Worm (Caenorhabditis elegans) whole organism, young adult: ENCODE results near the gene srw-1.

Experiments
- D2030.7 ChIP-seq: fragments of 200-800 bp; sonication (Bioruptor generic); IDR thresholded peaks from 2 replicates; pipeline ENCODE4 v1.3.6; 2022; ENCODE audit warnings: missing genetic modification reagents, missing genetic modification characterization, missing compliant biosample characterization
- F10E7.11 ChIP-seq: sonication (generic microtip); optimal IDR thresholded peaks from 2 replicates; lab custom pipeline; 2017; ENCODE audit warnings: mild to moderate bottlenecking, missing genetic modification characterization, moderate library complexity, missing compliant biosample characterization
- F22D6.2 ChIP-seq: sonication (generic microtip); optimal IDR thresholded peaks from 2 replicates; lab custom pipeline; 2016; ENCODE audit warnings: mild to moderate bottlenecking, missing genetic modification characterization, missing compliant biosample characterization
- F37B4.10 ChIP-seq: fragments of 200-800 bp; sonication (Bioruptor generic); IDR thresholded peaks from 2 replicates; pipeline ENCODE4 v1.3.6; 2022; ENCODE audit warnings: missing genetic modification characterization, missing compliant biosample characterization
- F39B2.1 ChIP-seq: fragments of 200-800 bp; sonication (Bioruptor generic); IDR thresholded peaks from 2 replicates; pipeline ENCODE4 v1.3.6; 2022; ENCODE audit warnings: missing genetic modification reagents, missing genetic modification characterization, missing compliant biosample characterization
- F52B5.7 ChIP-seq: sonication (generic microtip); optimal IDR thresholded peaks from 2 replicates; lab custom pipeline; 2016; ENCODE audit warnings: mild to moderate bottlenecking, missing genetic modification characterization, missing compliant biosample characterization
- F55B11.4 ChIP-seq: sonication (generic microtip); optimal IDR thresholded peaks from 2 replicates; lab custom pipeline; 2016; ENCODE audit warnings: missing compliant biosample characterization, missing genetic modification characterization, borderline replicate concordance; ENCODE audit not compliant: insufficient read depth
- F57C9.4 ChIP-seq: sonication (generic microtip); optimal IDR thresholded peaks from 2 replicates; lab custom pipeline; 2017; ENCODE audit warnings: mild to moderate bottlenecking, missing genetic modification characterization, missing compliant biosample characterization
- T26A5.8 ChIP-seq: sonication (generic microtip); optimal IDR thresholded peaks from 2 replicates; lab custom pipeline; 2016; ENCODE audit warnings: missing genetic modification characterization, missing compliant biosample characterization
- Y53F4B.3 ChIP-seq: fragments of 200-800 bp; sonication (Bioruptor generic); IDR thresholded peaks from 2 replicates; pipeline ENCODE4 v1.3.6; 2022; ENCODE audit warnings: missing genetic modification reagents, missing genetic modification characterization, missing compliant biosample characterization
- Y56A3A.18 ChIP-seq: fragments of 200-800 bp; sonication (Bioruptor generic); IDR thresholded peaks from 2 replicates; pipeline ENCODE4 v1.3.6; 2022; ENCODE audit warnings: missing genetic modification reagents, missing genetic modification characterization, missing compliant biosample characterization
- Y67H2A.10 ChIP-seq: fragments of 200-800 bp; sonication (Bioruptor generic); conservative IDR thresholded peaks from 2 replicates; pipeline ENCODE4 v1.3.6; 2022; ENCODE audit warnings: missing genetic modification reagents, missing genetic modification characterization, missing compliant biosample characterization
- Y79H2A.3 ChIP-seq: fragments of 200-800 bp; sonication (Bioruptor generic); conservative IDR thresholded peaks from 2 replicates; pipeline ENCODE4 v1.3.6; 2022; ENCODE audit warnings: missing genetic modification reagents, missing genetic modification characterization, missing compliant biosample characterization
- Y95B8A.8 ChIP-seq: fragments of 200-800 bp; sonication (Bioruptor generic); IDR thresholded peaks from 2 replicates; pipeline ENCODE4 v1.3.6; 2022; ENCODE audit warnings: missing genetic modification reagents, missing genetic modification characterization, missing compliant biosample characterization
- ZK185.1 ChIP-seq: sonication (generic microtip); optimal IDR thresholded peaks from 2 replicates; lab custom pipeline; 2016; ENCODE audit warnings: mild to moderate bottlenecking, missing genetic modification characterization, missing compliant biosample characterization; ENCODE audit not compliant: poor library complexity, severe bottlenecking
- ama-1 ChIP-seq, 3 experiments: fragments of 150-350 bp in 1 of 3; sonication (generic microtip) in 2 of 3; optimal IDR thresholded peaks; 2 replicates each; lab custom pipeline; 2014 to 2018; ENCODE audit warnings: missing biosample characterization in 2 of 3, missing genetic modification characterization in 2 of 3, missing genetic modification reagents in 2 of 3
- athp-1 ChIP-seq: sonication (generic microtip); optimal IDR thresholded peaks from 2 replicates; lab custom pipeline; 2017; ENCODE audit warnings: mild to moderate bottlenecking, missing genetic modification characterization, missing compliant biosample characterization
- attf-3 ChIP-seq: fragments of 200-800 bp; sonication (Bioruptor generic); conservative IDR thresholded peaks from 2 replicates; pipeline ENCODE4 v1.3.6; 2022; ENCODE audit warnings: missing genetic modification reagents, missing genetic modification characterization, missing compliant biosample characterization
- attf-5 ChIP-seq: fragments of 200-800 bp; sonication (Bioruptor generic); optimal IDR thresholded peaks from 2 replicates; lab custom pipeline; 2018; ENCODE audit warnings: mild to moderate bottlenecking, missing genetic modification characterization, missing compliant biosample characterization
- attf-6 ChIP-seq: fragments of 200-800 bp; sonication (Bioruptor generic); IDR thresholded peaks from 2 replicates; pipeline ENCODE4 v1.3.6; 2022; ENCODE audit warnings: missing genetic modification reagents, missing genetic modification characterization, missing compliant biosample characterization
- ceh-27 ChIP-seq: fragments of 200-800 bp; sonication (Bioruptor generic); optimal IDR thresholded peaks from 2 replicates; lab custom pipeline; 2018; ENCODE audit warnings: mild to moderate bottlenecking, missing genetic modification characterization, moderate library complexity, missing compliant biosample characterization
- ceh-58 ChIP-seq: fragments of 200-800 bp; sonication (Bioruptor generic); IDR thresholded peaks from 2 replicates; pipeline ENCODE4 v1.3.6; 2022; ENCODE audit warnings: missing genetic modification characterization, missing compliant biosample characterization
- die-1 ChIP-seq: sonication (generic microtip); optimal IDR thresholded peaks from 2 replicates; lab custom pipeline; 2016; ENCODE audit warnings: missing genotype, mild to moderate bottlenecking, missing genetic modification characterization, missing compliant biosample characterization
- dpl-1 ChIP-seq: fragments of 150-350 bp; optimal IDR thresholded peaks from 2 replicates; lab custom pipeline; 2014; ENCODE audit warnings: missing biosample characterization, missing genetic modification reagents, missing genetic modification characterization
- efl-1 ChIP-seq: fragments of 150-350 bp; optimal IDR thresholded peaks from 2 replicates; lab custom pipeline; 2014; ENCODE audit warnings: missing biosample characterization, missing genetic modification reagents, missing genetic modification characterization
- fkh-3 ChIP-seq: sonication (generic microtip); optimal IDR thresholded peaks from 2 replicates; lab custom pipeline; 2016; ENCODE audit warnings: mild to moderate bottlenecking, missing genetic modification characterization, missing compliant biosample characterization
- hmg-1.2 ChIP-seq: fragments of 200-800 bp; sonication (Bioruptor generic); IDR thresholded peaks from 2 replicates; pipeline ENCODE4 v1.3.6; 2022; ENCODE audit warnings: missing genetic modification reagents, missing genetic modification characterization, missing compliant biosample characterization
- hmg-20 ChIP-seq: fragments of 200-800 bp; sonication (Bioruptor generic); IDR thresholded peaks from 2 replicates; pipeline ENCODE4 v1.3.6; 2022; ENCODE audit warnings: missing genetic modification reagents, missing genetic modification characterization, missing compliant biosample characterization
- hrde-1 ChIP-seq: sonication (generic microtip); optimal IDR thresholded peaks from 2 replicates; lab custom pipeline; 2016; ENCODE audit warnings: missing genetic modification characterization, mild to moderate bottlenecking, missing compliant biosample characterization, moderate library complexity, missing genotype, missing genetic modification reagents, borderline replicate concordance
- hsf-1 ChIP-seq: fragments of 200-800 bp; sonication (Bioruptor generic); IDR thresholded peaks from 2 replicates; pipeline ENCODE4 v1.3.6; 2022; ENCODE audit warnings: missing genetic modification reagents, missing genetic modification characterization, missing compliant biosample characterization
- lin-54 ChIP-seq: fragments of 200-800 bp; sonication (Bioruptor generic); optimal IDR thresholded peaks from 2 replicates; lab custom pipeline; 2018; ENCODE audit warnings: mild to moderate bottlenecking, missing genetic modification characterization, missing compliant biosample characterization
- lsy-27 ChIP-seq: sonication (generic microtip); optimal IDR thresholded peaks from 2 replicates; lab custom pipeline; 2017; ENCODE audit warnings: missing genetic modification characterization, mild to moderate bottlenecking, missing compliant biosample characterization, antibody characterized with exemption, missing genotype, borderline replicate concordance; ENCODE audit not compliant: insufficient read depth
- mes-4 ChIP-seq: sonication (generic microtip); optimal IDR thresholded peaks from 2 replicates; lab custom pipeline; 2016; ENCODE audit warnings: missing genotype, missing genetic modification characterization, missing compliant biosample characterization
- nfya-1 ChIP-seq: sonication (generic microtip); optimal IDR thresholded peaks from 2 replicates; lab custom pipeline; 2017; ENCODE audit warnings: antibody characterized with exemption, missing compliant biosample characterization, missing genetic modification characterization, borderline replicate concordance; ENCODE audit not compliant: insufficient read depth
- nfya-2 ChIP-seq: fragments of 200-800 bp; sonication (Bioruptor generic); IDR thresholded peaks from 2 replicates; pipeline ENCODE4 v1.3.6; 2022; ENCODE audit warnings: missing genetic modification reagents, missing genetic modification characterization, missing compliant biosample characterization
- nhr-90 ChIP-seq: sonication (generic microtip); optimal IDR thresholded peaks from 2 replicates; lab custom pipeline; 2016; ENCODE audit warnings: missing genotype, mild to moderate bottlenecking, missing genetic modification characterization, missing compliant biosample characterization
- pbrm-1 ChIP-seq: fragments of 200-800 bp; sonication (Bioruptor generic); IDR thresholded peaks from 2 replicates; pipeline ENCODE4 v1.3.6; 2022; ENCODE audit warnings: missing genetic modification reagents, missing genetic modification characterization, missing compliant biosample characterization
- rcor-1 ChIP-seq: fragments of 200-800 bp; sonication (Bioruptor generic); IDR thresholded peaks from 2 replicates; pipeline ENCODE4 v1.3.6; 2022; ENCODE audit warnings: missing genetic modification reagents, missing genetic modification characterization, missing compliant biosample characterization
- sdz-38 ChIP-seq: sonication (generic microtip); optimal IDR thresholded peaks from 2 replicates; lab custom pipeline; 2016; ENCODE audit warnings: missing genotype, missing genetic modification characterization, missing compliant biosample characterization
- snpc-1.3 ChIP-seq: sonication (generic microtip); optimal IDR thresholded peaks from 2 replicates; lab custom pipeline; 2017; ENCODE audit warnings: missing genetic modification characterization, mild to moderate bottlenecking, missing compliant biosample characterization, antibody characterized with exemption, moderate library complexity, missing genotype, missing genetic modification reagents; ENCODE audit not compliant: insufficient read depth
- sptf-2 ChIP-seq: fragments of 200-800 bp; sonication (Bioruptor generic); optimal IDR thresholded peaks from 2 replicates; lab custom pipeline; 2018; ENCODE audit warnings: mild to moderate bottlenecking, missing genetic modification characterization, missing compliant biosample characterization
- unc-130 ChIP-seq: sonication (generic microtip); optimal IDR thresholded peaks from 2 replicates; lab custom pipeline; 2016; ENCODE audit warnings: missing genetic modification reagents, missing genetic modification characterization, missing compliant biosample characterization
- unc-62 ChIP-seq: fragments of 150-350 bp; optimal IDR thresholded peaks from 2 replicates; lab custom pipeline; 2014; ENCODE audit warnings: missing biosample characterization, missing genetic modification reagents, missing genetic modification characterization
- zfh-2 ChIP-seq: fragments of 200-800 bp; sonication (Bioruptor generic); conservative IDR thresholded peaks from 2 replicates; pipeline ENCODE4 v1.3.6; 2022; ENCODE audit warnings: missing genetic modification reagents, missing genetic modification characterization, missing compliant biosample characterization
- ztf-25 ChIP-seq: fragments of 200-800 bp; sonication (Bioruptor generic); IDR thresholded peaks from 2 replicates; pipeline ENCODE4 v1.3.6; 2022; ENCODE audit warnings: missing genetic modification reagents, missing genetic modification characterization, missing compliant biosample characterization
- ztf-26 ChIP-seq: sonication (generic microtip); optimal IDR thresholded peaks from 2 replicates; lab custom pipeline; 2017; ENCODE audit warnings: missing genetic modification characterization, missing compliant biosample characterization
- ztf-28 ChIP-seq: fragments of 200-800 bp; sonication (Bioruptor generic); IDR thresholded peaks from 2 replicates; pipeline ENCODE4 v1.3.6; 2022; ENCODE audit warnings: missing genetic modification reagents, missing genetic modification characterization, missing compliant biosample characterization
- ztf-3 ChIP-seq: fragments of 200-800 bp; sonication (Bioruptor generic); optimal IDR thresholded peaks from 2 replicates; lab custom pipeline; 2018; ENCODE audit warnings: mild to moderate bottlenecking, missing genetic modification characterization, missing compliant biosample characterization

Gene srw-1

ce11 chrV:15190903-15191302 lies 7.2 kb upstream of the srw-1 start, which contains the start of gene Y75B12B.11 (continued):
- peak; percentile 95 for TF ChIP-seq mes-4 (tag; lab: Kevin White, UChicago)
- TF ChIP-seq F55B11.4 (tag; lab: Kevin White, UChicago): no peak
- peak; percentile 96 for TF ChIP-seq F37B4.10 (GFP tag; lab: Robert Waterston, UW)
- peak; percentile 82 for TF ChIP-seq F22D6.2
- peak; percentile 98 for TF ChIP-seq T26A5.8 (tag; lab: Kevin White, UChicago)
- TF ChIP-seq hmg-1.2: peak; percentile 85
- TF ChIP-seq rcor-1 (GFP tag; lab: Robert Waterston, UW): peak; percentile 95
- TF ChIP-seq lin-54 (GFP tag; lab: Kevin White, UChicago): peak; percentile 93
- TF ChIP-seq attf-5: peak; percentile 89
- no peak for TF ChIP-seq nfya-1 (tag; lab: Kevin White, UChicago)
- peak; percentile 98 for TF ChIP-seq athp-1 (tag; lab: Kevin White, UChicago)
- TF ChIP-seq nhr-90 (tag; lab: Kevin White, UChicago): peak; percentile 98
- TF ChIP-seq F10E7.11 (tag; lab: Kevin White, UChicago): peak; percentile 76
- TF ChIP-seq unc-130 (GFP tag; lab: Kevin White, UChicago): peak; percentile 92
- no peak for TF ChIP-seq sdz-38 (tag; lab: Kevin White, UChicago)
- TF ChIP-seq pbrm-1: peak; percentile 93
- TF ChIP-seq lsy-27 (tag; lab: Kevin White, UChicago): peak; percentile 83
- TF ChIP-seq zfh-2 (GFP tag; lab: Robert Waterston, UW): peak; percentile 95
- TF ChIP-seq unc-62 (GFP tag; lab: Kevin White, UChicago): no peak
- peak; percentile 98 for TF ChIP-seq Y56A3A.18 (GFP tag; lab: Robert Waterston, UW)
- peak; percentile 96 for TF ChIP-seq ztf-25 (GFP tag; lab: Robert Waterston, UW)
- TF ChIP-seq attf-6: peak; percentile 93
- peak; percentile 46 for TF ChIP-seq ztf-3
- TF ChIP-seq attf-3: peak; percentile 77
- peak; percentile 97 for TF ChIP-seq hrde-1
- peak; percentile 97 for TF ChIP-seq F52B5.7 (tag; lab: Kevin White, UChicago)
- TF ChIP-seq D2030.7 (GFP tag; lab: Robert Waterston, UW): peak; percentile 96
- TF ChIP-seq dpl-1 (GFP tag; lab: Kevin White, UChicago): peak; percentile 49
- peak; percentile 86 for TF ChIP-seq sptf-2 (GFP tag; lab: Kevin White, UChicago)
- TF ChIP-seq F39B2.1: peak; percentile 92
- TF ChIP-seq F57C9.4: peak; percentile 91
- TF ChIP-seq die-1: peak; percentile 98
- peak; percentile 90 for TF ChIP-seq snpc-1.3 (tag; lab: Kevin White, UChicago)
- TF ChIP-seq nfya-2: peak; percentile 90; the same call in 1 of the 2 replicates
- TF ChIP-seq efl-1 (GFP tag; lab: Kevin White, UChicago): peak; percentile 62
- TF ChIP-seq ztf-26 (tag; lab: Kevin White, UChicago): peak; percentile 95
- TF ChIP-seq fkh-3 (tag; lab: Kevin White, UChicago): peak; percentile 93
- TF ChIP-seq ceh-58 (GFP tag; lab: Robert Waterston, UW): peak; percentile 96
- peak; percentile 87 for TF ChIP-seq Y53F4B.3 (GFP tag; lab: Robert Waterston, UW)
- TF ChIP-seq ZK185.1 (tag; lab: Kevin White, UChicago): peak; percentile 90
- peak; percentile 94 for TF ChIP-seq ztf-28 (GFP tag; lab: Robert Waterston, UW)
- peak; percentile 87; the same call in 1 of the 2 replicates for TF ChIP-seq Y95B8A.8
- peak; percentile 95 for TF ChIP-seq hsf-1 (GFP tag; lab: Robert Waterston, UW)
- peak; percentile 78 for TF ChIP-seq ama-1 (optimal IDR thresholded peaks at IDR 0.05; lab: Kevin White, UChicago)
- peak; percentile 93 to 95 for TF ChIP-seq ama-1 (GFP tag; optimal IDR thresholded peaks at IDR 0.05; lab: Kevin White, UChicago)
- TF ChIP-seq ceh-27 (GFP tag; lab: Kevin White, UChicago): peak; percentile 85
- TF ChIP-seq Y67H2A.10: no peak
- TF ChIP-seq Y79H2A.3 (GFP tag; lab: Robert Waterston, UW): peak; percentile 91
- TF ChIP-seq hmg-20 (GFP tag; lab: Robert Waterston, UW): peak; percentile 93
